Fruit fly (Drosophila melanogaster): ENCODE data around the gene CG8620.

DNA sequence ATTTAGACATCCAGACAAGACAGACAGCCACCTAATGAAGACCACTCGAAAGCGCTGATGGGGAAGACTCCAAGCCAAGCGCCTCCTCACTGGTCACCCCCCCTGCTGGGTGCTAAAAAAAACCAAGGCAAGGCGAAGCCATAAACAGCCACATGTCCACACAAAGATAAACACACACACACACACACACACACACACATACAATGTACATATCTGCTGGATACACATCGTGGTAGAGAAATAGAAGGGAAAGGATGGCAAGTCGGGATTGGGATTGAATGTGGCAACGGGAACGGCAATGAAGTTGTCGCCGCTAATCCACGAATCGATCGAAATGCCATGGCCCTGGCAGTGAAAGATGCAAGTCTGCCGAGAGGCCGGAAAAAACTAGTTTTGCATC lies 8.5 kb upstream of the CG8620 start:
- TF ChIP-seq Lpt (GFP tag; optimal IDR thresholded peaks at IDR 0.05) (no peak), Sox102F (GFP tag; optimal IDR thresholded peaks at IDR 0.05) (no peak), CG10631 (GFP tag; optimal IDR thresholded peaks at IDR 0.05) (no peak)

Data from whole organism, prepupa.